Fruit fly (Drosophila melanogaster): ENCODE results near the gene Ada1-2.

The Ada1-2 gene

dm6 chr2L:12002922-12003791 lies 10.5 kb downstream of the Ada1-2 start:
- TF ChIP-seq CG17801 (GFP tag; optimal IDR thresholded peaks at IDR 0.05; ENCODE audit: partially characterized antibody), result no peak

- peak; percentile 22 for TF ChIP-seq CG17801 (GFP tag; optimal IDR thresholded peaks at IDR 0.05; ENCODE audit: partially characterized antibody)
Observed at dm6 chr2L:12003792-12004210, 11.1 kb downstream of the Ada1-2 start.

- TF ChIP-seq CG17801 (GFP tag; optimal IDR thresholded peaks at IDR 0.05; ENCODE audit: partially characterized antibody), result no peak
Observed at dm6 chr2L:12004211-12004979, 11.7 kb downstream of the Ada1-2 start.

dm6 chr2L:12005436-12006396 lies 13.0 kb downstream of the Ada1-2 start:
- TF ChIP-seq CG17801 (GFP tag; optimal IDR thresholded peaks at IDR 0.05; ENCODE audit: partially characterized antibody), result no peak

dm6 chr2L:12006397-12007330 lies 14.0 kb downstream of the Ada1-2 start:
- TF ChIP-seq CG17801 (GFP tag; optimal IDR thresholded peaks at IDR 0.05; ENCODE audit: partially characterized antibody), result peak; percentile 90

dm6 chr2L:12007331-12007791 lies 14.7 kb downstream of the Ada1-2 start:
- TF ChIP-seq CG17801 (GFP tag; optimal IDR thresholded peaks at IDR 0.05; ENCODE audit: partially characterized antibody), result peak; percentile 87

- TF ChIP-seq CG17801 (GFP tag; optimal IDR thresholded peaks at IDR 0.05; ENCODE audit: partially characterized antibody), result no peak
Observed at dm6 chr2L:12007853-12008252, 15.2 kb downstream of the Ada1-2 start, which contains the start of gene Rh5. Rh5 (plus strand) TSS chr2L:12008153.

- TF ChIP-seq CG17801 (GFP tag; optimal IDR thresholded peaks at IDR 0.05; ENCODE audit: partially characterized antibody), result peak; percentile 70
Observed at dm6 chr2L:12010100-12010876, 17.6 kb downstream of the Ada1-2 start.

- TF ChIP-seq CG17801 (GFP tag; optimal IDR thresholded peaks at IDR 0.05; ENCODE audit: partially characterized antibody), result peak; percentile 91
Observed at dm6 chr2L:12010877-12011666, 18.4 kb downstream of the Ada1-2 start.

dm6 chr2L:12011682-12012655 lies 19.3 kb downstream of the Ada1-2 start:
- no peak for TF ChIP-seq CG17801 (GFP tag; optimal IDR thresholded peaks at IDR 0.05; ENCODE audit: partially characterized antibody)

- no peak for TF ChIP-seq CG17801 (GFP tag; optimal IDR thresholded peaks at IDR 0.05; ENCODE audit: partially characterized antibody)
Observed at dm6 chr2L:12013243-12013642, 20.5 kb downstream of the Ada1-2 start.

All from ovary, adult (tissue).